Worm (Caenorhabditis elegans) whole organism, L4 larva: ENCODE results near the gene srv-10.
A peak's percentile ranks its signal among the peaks of the same experiment; 100 is the strongest.

ENCODE experiments used
- T20F7.1 ChIP-seq: fragments of 200-800 bp; sonication (Bioruptor generic); optimal IDR thresholded peaks from 2 replicates; lab custom pipeline; 2018; ENCODE audit warnings: mild to moderate bottlenecking, missing genetic modification characterization, missing compliant biosample characterization
- ZK337.2 ChIP-seq: fragments of 200-800 bp; sonication (Bioruptor generic); IDR thresholded peaks from 2 replicates; pipeline ENCODE4 v1.3.6; 2022; ENCODE audit warnings: missing genetic modification reagents, missing genetic modification characterization, missing compliant biosample characterization
- aha-1 ChIP-seq: fragments of 150-350 bp; peaks from one replicate; lab custom pipeline; 2014; ENCODE audit warnings: missing biosample characterization, missing genetic modification characterization
- attf-4 ChIP-seq: sonication (generic microtip); optimal IDR thresholded peaks from 3 replicates; lab custom pipeline; 2017; ENCODE audit warnings: missing biosample characterization, missing genetic modification characterization
- ceh-32 ChIP-seq: sonication (generic microtip); optimal IDR thresholded peaks from 2 replicates; lab custom pipeline; 2016; ENCODE audit warnings: mild to moderate bottlenecking, missing genetic modification characterization, missing compliant biosample characterization; ENCODE audit not compliant: poor library complexity
- ceh-62 ChIP-seq: sonication (generic microtip); optimal IDR thresholded peaks from 2 replicates; lab custom pipeline; 2017; ENCODE audit warnings: missing biosample characterization, missing genetic modification characterization
- cey-2 ChIP-seq: sonication (generic microtip); optimal IDR thresholded peaks from 3 replicates; lab custom pipeline; 2017; ENCODE audit warnings: missing genetic modification characterization, mild to moderate bottlenecking, missing compliant biosample characterization, antibody characterized with exemption, borderline replicate concordance; ENCODE audit not compliant: insufficient read depth
- ctbp-1 ChIP-seq: fragments of 200-800 bp; sonication (Bioruptor generic); IDR thresholded peaks from 2 replicates; pipeline ENCODE4 v1.3.6; 2022; ENCODE audit warnings: missing genetic modification reagents, missing genetic modification characterization, missing compliant biosample characterization
- daf-19 ChIP-seq: fragments of 200-800 bp; sonication (Bioruptor generic); conservative IDR thresholded peaks from 2 replicates; pipeline ENCODE4 v1.3.6; 2022; ENCODE audit warnings: missing genetic modification characterization, missing compliant biosample characterization
- dmd-6 ChIP-seq: fragments of 200-800 bp; sonication (Bioruptor generic); IDR thresholded peaks from 2 replicates; pipeline ENCODE4 v1.3.6; 2022; ENCODE audit warnings: missing genetic modification reagents, missing genetic modification characterization, missing compliant biosample characterization
- dpl-1 ChIP-seq: fragments of 150-350 bp; optimal IDR thresholded peaks from 2 replicates; lab custom pipeline; 2014; ENCODE audit warnings: missing biosample characterization, missing genetic modification reagents, missing genetic modification characterization
- duxl-1 ChIP-seq: sonication (generic microtip); optimal IDR thresholded peaks from 2 replicates; lab custom pipeline; 2016; ENCODE audit warnings: mild to moderate bottlenecking, missing genetic modification characterization, moderate library complexity, missing compliant biosample characterization; ENCODE audit not compliant: poor library complexity
- dve-1 ChIP-seq: sonication (generic microtip); optimal IDR thresholded peaks from 2 replicates; lab custom pipeline; 2017; ENCODE audit warnings: antibody characterized with exemption, mild to moderate bottlenecking, missing genetic modification characterization, missing compliant biosample characterization; ENCODE audit not compliant: insufficient read depth
- egl-27 ChIP-seq: sonication (generic microtip); optimal IDR thresholded peaks from 3 replicates; lab custom pipeline; 2017; ENCODE audit warnings: missing biosample characterization, missing genetic modification reagents, missing genetic modification characterization
- hmg-1.1 ChIP-seq: fragments of 200-800 bp; sonication (Bioruptor generic); IDR thresholded peaks from 2 replicates; pipeline ENCODE4 v1.3.6; 2022; ENCODE audit warnings: missing genetic modification reagents, missing genetic modification characterization, missing compliant biosample characterization
- jun-1 ChIP-seq: fragments of 150-350 bp; optimal IDR thresholded peaks from 2 replicates; lab custom pipeline; 2014; ENCODE audit warnings: missing biosample characterization, missing genetic modification reagents, missing genetic modification characterization
- lim-7 ChIP-seq: fragments of 200-800 bp; sonication (Bioruptor generic); IDR thresholded peaks from 2 replicates; pipeline ENCODE4 v1.3.6; 2022; ENCODE audit warnings: missing genetic modification characterization, missing compliant biosample characterization
- lin-13 ChIP-seq: fragments of 150-350 bp; optimal IDR thresholded peaks from 2 replicates; lab custom pipeline; 2014; ENCODE audit warnings: missing biosample characterization, missing genetic modification reagents, missing genetic modification characterization
- lin-29 ChIP-seq: fragments of 200-800 bp; sonication (Bioruptor generic); IDR thresholded peaks from 2 replicates; pipeline ENCODE4 v1.3.6; 2022; ENCODE audit warnings: missing genetic modification reagents, missing genetic modification characterization, missing compliant biosample characterization
- lin-39 ChIP-seq: fragments of 150-350 bp; optimal IDR thresholded peaks from 2 replicates; lab custom pipeline; 2014; ENCODE audit warnings: missing biosample characterization, missing genetic modification reagents, missing genetic modification characterization
- mxl-3 ChIP-seq: fragments of 200-800 bp; sonication (Bioruptor generic); optimal IDR thresholded peaks from 2 replicates; lab custom pipeline; 2018; ENCODE audit warnings: mild to moderate bottlenecking, missing genetic modification characterization, missing compliant biosample characterization
- nhr-111 ChIP-seq: fragments of 200-800 bp; sonication (Bioruptor generic); optimal IDR thresholded peaks from 2 replicates; lab custom pipeline; 2018; ENCODE audit warnings: mild to moderate bottlenecking, missing genetic modification characterization, missing compliant biosample characterization
- nhr-237 ChIP-seq: sonication (generic microtip); optimal IDR thresholded peaks from 2 replicates; lab custom pipeline; 2017; ENCODE audit warnings: missing biosample characterization, missing genetic modification characterization
- nhr-25 ChIP-seq: sonication (generic microtip); optimal IDR thresholded peaks from 2 replicates; lab custom pipeline; 2017; ENCODE audit warnings: missing genetic modification characterization, mild to moderate bottlenecking, missing compliant biosample characterization, antibody characterized with exemption, moderate library complexity, borderline replicate concordance; ENCODE audit not compliant: insufficient read depth
- nhr-28 ChIP-seq: fragments of 150-350 bp; optimal IDR thresholded peaks from 2 replicates; lab custom pipeline; 2014; ENCODE audit warnings: missing biosample characterization, missing genetic modification characterization
- nhr-42 ChIP-seq: fragments of 200-800 bp; sonication (Bioruptor generic); IDR thresholded peaks from 2 replicates; pipeline ENCODE4 v1.3.6; 2022; ENCODE audit warnings: missing genetic modification characterization, missing compliant biosample characterization
- nhr-77 ChIP-seq: fragments of 150-350 bp; optimal IDR thresholded peaks from 2 replicates; lab custom pipeline; 2014; ENCODE audit warnings: missing biosample characterization, missing genetic modification characterization
- pqm-1 ChIP-seq: sonication (generic microtip); optimal IDR thresholded peaks from 2 replicates; lab custom pipeline; 2017; ENCODE audit warnings: missing biosample characterization, missing genetic modification characterization
- saeg-2 ChIP-seq: fragments of 200-800 bp; sonication (Bioruptor generic); IDR thresholded peaks from 2 replicates; pipeline ENCODE4 v1.3.6; 2022; ENCODE audit warnings: missing genetic modification reagents, missing genetic modification characterization, missing compliant biosample characterization
- set-16 ChIP-seq: fragments of 200-800 bp; sonication (Bioruptor generic); IDR thresholded peaks from 2 replicates; pipeline ENCODE4 v1.3.6; 2022; ENCODE audit warnings: missing genetic modification reagents, missing genetic modification characterization, missing compliant biosample characterization
- skn-1 ChIP-seq: fragments of 150-350 bp; optimal IDR thresholded peaks from 2 replicates; lab custom pipeline; 2014; ENCODE audit warnings: missing biosample characterization, missing genetic modification characterization
- spr-1 ChIP-seq: sonication (generic microtip); optimal IDR thresholded peaks from 2 replicates; lab custom pipeline; 2016; ENCODE audit warnings: mild to moderate bottlenecking, missing genetic modification characterization, missing compliant biosample characterization
- unc-62 ChIP-seq, 3 experiments: fragments of 150-350 bp in 1 of 3; sonication (generic microtip); optimal IDR thresholded peaks in 2 of 3; peaks in 1 of 3; 1 replicate in 1 of 3; 2 replicates in 2 of 3; lab custom pipeline; 2014 to 2017; ENCODE audit warnings: missing biosample characterization in 3 of 3, missing genetic modification characterization in 3 of 3, missing genetic modification reagents in 3 of 3, missing genotype in 1 of 3

srv-10 gene

DNA sequence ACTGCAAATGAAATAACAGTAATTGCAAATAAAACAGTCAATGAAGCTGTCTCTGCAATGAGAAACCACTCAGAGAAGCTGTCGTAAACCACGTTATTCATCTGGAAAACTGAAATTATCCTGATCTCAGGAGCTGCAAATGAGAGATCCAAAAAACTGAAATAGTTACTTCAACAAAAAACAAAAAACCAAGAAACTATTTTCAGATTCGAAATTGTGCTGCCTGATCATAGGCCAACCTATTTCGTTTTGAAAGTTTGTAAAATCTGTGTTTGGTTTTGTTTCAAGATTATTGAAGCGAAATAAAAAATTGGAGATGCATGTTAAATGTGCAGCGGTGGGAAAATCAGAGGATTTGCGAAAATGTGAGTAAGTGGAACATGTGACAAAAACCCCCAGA lies 3.1 kb upstream of the srv-10 start, which contains the start of gene srv-8:
TSS of gene srv-8 (minus strand) at position 101 of the 400 bp plus-strand sequence.
- TF ChIP-seq ceh-62 = no peak
- no peak for TF ChIP-seq nhr-237 (tag; lab: Kevin White, UChicago)
- no peak for TF ChIP-seq ceh-32 (tag; lab: Kevin White, UChicago)
- no peak for TF ChIP-seq lim-7 (GFP tag; lab: Robert Waterston, UW)

DNA sequence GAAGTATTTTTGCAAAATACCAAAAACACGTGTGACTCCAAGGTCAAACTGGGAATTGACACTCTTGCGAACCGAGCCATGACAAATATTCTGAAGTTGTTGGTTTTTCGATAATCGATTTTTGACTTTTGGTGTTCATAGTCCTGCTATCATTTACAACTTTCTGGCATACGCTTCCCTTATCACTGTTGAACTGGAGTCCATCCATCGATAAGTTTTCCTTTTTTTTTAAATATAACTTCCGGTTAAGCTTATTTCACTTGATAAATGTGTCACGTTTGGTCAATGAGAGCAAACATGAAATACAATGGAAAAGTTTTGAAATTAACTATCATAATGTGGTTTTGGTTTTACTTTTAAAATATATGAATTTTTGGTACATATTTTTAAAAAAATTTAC lies 2.0 kb upstream of the srv-10 start:
- TF ChIP-seq set-16 (GFP tag; lab: Robert Waterston, UW) (no peak), pqm-1 (tag; lab: Kevin White, UChicago) (peak; percentile 99), T20F7.1 (GFP tag; lab: Kevin White, UChicago) (peak; percentile 16), hmg-1.1 (GFP tag; lab: Robert Waterston, UW) (no peak), dmd-6 (GFP tag; lab: Robert Waterston, UW) (peak; percentile 80), nhr-28 (tag; lab: Kevin White, UChicago) (peak; percentile 59), nhr-111 (no peak), nhr-77 (tag; lab: Kevin White, UChicago) (peak; percentile 37)

DNA sequence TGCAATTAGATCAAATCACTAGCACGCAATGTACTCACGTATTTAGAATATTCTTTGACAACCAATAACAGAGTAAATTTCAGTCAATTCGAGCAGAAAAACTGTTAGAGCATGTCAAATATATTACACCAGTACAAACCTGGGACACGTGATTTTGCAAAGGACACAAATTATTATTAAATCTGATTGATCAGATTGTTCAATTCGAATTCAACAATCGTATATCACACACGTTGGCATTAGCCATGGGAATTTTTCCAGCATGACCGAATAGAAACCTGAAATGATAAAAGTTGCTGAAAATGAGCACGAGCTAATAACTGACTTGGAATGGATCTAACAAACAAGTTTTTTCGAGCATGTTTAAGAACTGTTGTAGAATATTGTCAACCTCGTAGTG lies 663 bp upstream of the srv-10 start, which contains the start of gene srv-9:
TSS of gene srv-9 (minus strand) at position 101 of the 400 bp plus-strand sequence.
- peak; percentile 44 for TF ChIP-seq aha-1 (tag; lab: Kevin White, UChicago)
- no peak for TF ChIP-seq unc-62 (GFP tag; optimal IDR thresholded peaks at IDR 0.05 in 1 of 2; lab: Kevin White, UChicago)
- TF ChIP-seq unc-62 (tag; optimal IDR thresholded peaks at IDR 0.05; lab: Kevin White, UChicago) = no peak
- TF ChIP-seq, all 104 proteins: peak for 1

DNA sequence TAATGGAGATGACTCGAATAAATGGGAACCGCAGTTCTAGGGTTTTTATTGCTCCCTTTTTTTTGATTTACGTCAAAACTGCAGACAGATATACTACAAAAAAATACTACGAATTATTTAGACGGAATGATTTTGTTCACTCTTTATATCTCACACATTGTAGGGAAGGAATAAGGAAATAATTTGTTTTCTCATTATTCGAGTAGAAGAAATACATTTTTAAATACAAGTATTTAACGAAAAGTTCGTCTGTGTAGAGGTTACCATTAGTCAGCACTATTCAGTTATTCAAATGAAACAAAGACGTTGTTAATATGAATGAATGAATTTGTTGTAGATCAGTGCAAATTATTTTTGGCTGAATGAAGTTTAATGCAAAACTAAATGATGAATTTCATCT lies 3.1 kb downstream of the srv-10 start, which contains the start of gene srd-18:
TSS of gene srd-18 (minus strand) at position 101 of the 400 bp plus-strand sequence.
- TF ChIP-seq daf-19 (GFP tag; lab: Robert Waterston, UW) (no peak), dve-1 (tag; lab: Kevin White, UChicago) (no peak), ZK337.2 (no peak), lin-39 (no peak), skn-1 (no peak), nhr-25 (tag; lab: Kevin White, UChicago) (no peak), nhr-42 (GFP tag; lab: Robert Waterston, UW) (no peak)
- TF ChIP-seq, all 104 proteins: peak for 0

DNA sequence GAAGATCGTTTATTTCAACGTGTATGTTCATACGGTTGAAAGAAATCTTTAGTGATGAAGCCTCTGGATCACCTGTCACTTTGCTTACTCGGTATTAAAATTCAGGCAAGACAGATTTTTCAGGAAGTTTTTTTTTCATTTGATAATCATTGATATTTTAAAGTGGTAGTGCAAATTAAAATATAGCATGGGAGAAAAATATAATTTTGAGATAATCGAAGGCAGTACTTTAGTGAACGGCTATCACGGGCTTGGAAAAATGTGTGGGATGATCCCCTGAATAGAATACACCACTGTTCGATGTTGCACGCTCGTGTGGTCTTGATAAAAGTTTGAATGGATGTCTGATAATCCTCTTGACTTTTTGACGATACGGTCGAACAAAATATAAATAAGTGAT lies 3.7 kb downstream of the srv-10 start:
- TF ChIP-seq spr-1 (tag; lab: Kevin White, UChicago) (no peak), cey-2 (tag; lab: Kevin White, UChicago) (no peak), unc-62 (GFP tag; optimal IDR thresholded peaks at IDR 0.05 in 1 of 2; lab: Kevin White, UChicago) (peak in 1 of 2 experiments; percentile 96), unc-62 (tag; optimal IDR thresholded peaks at IDR 0.05; lab: Kevin White, UChicago) (no peak), lin-39 (no peak)

DNA sequence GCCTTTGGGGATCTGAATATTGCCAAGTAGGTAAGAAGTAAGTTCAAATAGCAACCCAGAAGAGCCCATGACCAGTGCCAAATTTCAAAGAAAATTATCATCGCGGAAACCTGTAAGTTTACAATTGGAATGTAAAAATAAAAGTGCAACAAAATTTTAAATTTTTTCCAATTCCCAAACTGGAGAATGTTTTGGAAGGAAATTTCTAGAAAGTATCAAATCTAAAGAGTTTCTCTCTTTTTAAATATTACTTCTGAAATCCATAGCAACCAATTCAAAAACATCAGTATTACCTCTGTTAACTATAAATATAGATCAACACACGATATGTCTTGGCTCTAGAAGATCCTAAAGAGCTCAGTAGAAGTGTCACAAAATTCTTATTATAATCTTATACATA lies 5.0 kb downstream of the srv-10 start, which contains the start of gene srd-19:
TSS of gene srd-19 (minus strand) at position 101 of the 400 bp plus-strand sequence.
- TF ChIP-seq spr-1 (tag; lab: Kevin White, UChicago) (no peak), mxl-3 (GFP tag; lab: Kevin White, UChicago) (no peak)

DNA sequence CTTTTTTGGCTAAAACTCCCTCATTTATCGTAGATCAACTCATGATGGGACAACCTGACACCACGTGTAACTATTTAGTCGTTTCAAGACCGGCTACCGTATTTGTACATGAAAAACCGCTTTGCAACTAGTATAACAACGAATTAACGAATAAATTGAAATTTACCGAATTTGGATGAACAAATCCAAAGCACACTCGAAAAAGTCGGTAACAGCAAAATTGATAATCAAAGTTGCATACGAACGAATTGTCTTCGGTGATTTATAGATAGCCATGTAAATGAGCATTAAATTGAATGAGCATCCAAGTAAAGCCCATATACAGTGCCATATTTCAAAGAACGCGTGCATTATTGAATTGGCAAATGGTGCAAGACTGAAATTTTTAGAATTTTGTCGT lies 8.7 kb downstream of the srv-10 start, which contains the start of gene srd-17:
TSS of gene srd-17 (minus strand) at position 351 of the 400 bp plus-strand sequence.
- TF ChIP-seq aha-1 (tag; lab: Kevin White, UChicago) (peak; percentile 97), pqm-1 (tag; lab: Kevin White, UChicago) (no peak)

DNA sequence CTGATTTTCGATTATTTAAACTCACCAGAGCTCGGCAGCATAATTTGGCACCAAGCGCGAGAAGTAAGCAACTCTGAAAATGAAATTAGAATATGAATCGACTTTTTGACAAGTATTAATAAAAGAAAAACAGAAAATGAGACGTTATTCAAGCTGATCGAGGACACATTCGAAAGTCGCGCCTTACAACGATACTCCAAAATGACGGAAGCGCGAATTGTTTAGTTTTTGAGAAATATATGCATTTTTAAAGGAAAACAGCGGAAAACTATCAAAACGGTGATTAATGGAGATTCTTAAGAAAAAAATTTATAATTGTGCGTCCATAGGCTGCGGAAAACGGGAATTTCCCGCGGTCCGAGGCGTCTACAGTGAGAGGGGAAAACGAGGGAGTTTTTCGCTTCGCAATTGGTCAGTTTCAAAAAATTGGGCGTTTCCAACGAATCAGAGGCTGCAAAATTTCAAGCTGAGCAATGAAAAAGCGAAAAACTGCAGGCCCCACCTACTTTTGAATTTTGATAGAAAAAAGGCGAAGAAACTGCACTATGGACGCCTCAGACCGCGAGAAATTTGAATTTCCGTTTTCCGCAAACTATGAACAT lies 13.9 kb downstream of the srv-10 start, which contains the start of gene mes-4:
TSS of gene mes-4 (minus strand) at position 73 of the 602 bp plus-strand sequence.
- TF ChIP-seq unc-62 (GFP tag; optimal IDR thresholded peaks at IDR 0.05 in 1 of 2; lab: Kevin White, UChicago) (peak in 1 of 2 experiments; percentile 78), unc-62 (tag; optimal IDR thresholded peaks at IDR 0.05; lab: Kevin White, UChicago) (no peak), T20F7.1 (GFP tag; lab: Kevin White, UChicago) (peak; percentile 87), ceh-62 (no peak), duxl-1 (tag; lab: Kevin White, UChicago) (no peak), lin-13 (GFP tag; lab: Kevin White, UChicago) (no peak), ctbp-1 (GFP tag; lab: Robert Waterston, UW) (no peak), jun-1 (tag; lab: Kevin White, UChicago) (no peak), lin-29 (GFP tag; lab: Robert Waterston, UW) (no peak), attf-4 (tag; lab: Kevin White, UChicago) (no peak), egl-27 (tag; lab: Kevin White, UChicago) (no peak), saeg-2 (GFP tag; lab: Robert Waterston, UW) (no peak), daf-19 (GFP tag; lab: Robert Waterston, UW) (no peak), dpl-1 (GFP tag; lab: Kevin White, UChicago) (peak; percentile 53)
